Worm (Caenorhabditis elegans): ENCODE measurements around the gene Y97E10AL.1.
A peak's percentile ranks its signal among the peaks of the same experiment; 100 is the strongest.

Y97E10AL.1 gene

DNA sequence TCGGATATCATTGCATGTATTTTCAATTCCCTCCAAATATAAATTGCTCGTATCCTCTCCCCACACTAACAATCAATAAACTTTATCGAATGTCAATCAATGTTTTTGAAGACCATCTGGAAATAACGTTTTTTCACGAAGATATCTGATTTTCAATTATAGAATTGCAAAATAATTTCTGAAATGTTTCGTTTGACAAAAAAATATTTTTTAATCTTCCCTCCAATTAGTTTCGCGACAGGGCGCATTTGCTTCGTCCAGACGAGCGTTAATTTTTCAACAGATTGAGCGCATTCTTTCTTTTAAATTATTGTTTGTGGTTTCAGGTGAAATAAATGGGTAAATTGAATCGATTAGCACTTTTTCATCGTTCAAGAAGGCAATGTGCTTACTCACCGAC is 45.2 kb downstream of the Y97E10AL.1 start, which contains the start of gene vars-1:
vars-1 (plus strand) TSS at position 291 of the 400 bp plus-strand sequence.
- TF ChIP-seq R02D3.7 (tag; optimal IDR thresholded peaks at IDR 0.05), result peak; percentile 28
- no peak for TF ChIP-seq tbx-2 (tag; optimal IDR thresholded peaks at IDR 0.05)
- peak; percentile 57 for TF ChIP-seq nfya-1 (tag; optimal IDR thresholded peaks at IDR 0.05; ENCODE audit: insufficient read depth)
- TF ChIP-seq egl-27 (tag; optimal IDR thresholded peaks at IDR 0.05), result no peak
- peak; percentile 57 for TF ChIP-seq nhr-23 (tag; optimal IDR thresholded peaks at IDR 0.05)
- peak; percentile 67 for TF ChIP-seq lin-15B (tag; optimal IDR thresholded peaks at IDR 0.05)
- TF ChIP-seq elt-2 (tag; optimal IDR thresholded peaks at IDR 0.05), result peak; percentile 13

DNA sequence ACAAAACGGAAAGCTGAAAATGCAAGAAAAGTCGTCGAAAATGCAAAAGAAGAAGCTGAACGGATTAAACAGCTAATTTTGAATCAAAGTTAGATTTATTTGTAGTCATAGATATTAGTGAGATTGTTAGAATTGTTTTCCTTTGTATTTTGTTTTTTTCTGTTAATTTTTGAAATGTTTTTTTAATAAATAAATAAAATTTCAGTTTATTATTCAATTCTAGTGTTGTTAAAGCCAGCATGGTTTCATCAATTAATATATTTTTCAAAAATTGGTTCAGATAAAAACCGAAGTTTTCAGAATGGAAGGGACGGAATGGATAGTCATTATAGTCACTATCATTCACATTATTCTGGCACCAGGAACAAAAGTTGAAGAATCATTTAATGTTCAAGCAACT is 48.9 kb downstream of the Y97E10AL.1 start, which contains the start of gene algn-12:
algn-12 (plus strand) TSS at position 301 of the 400 bp plus-strand sequence.
- TF ChIP-seq nhr-12 (tag; optimal IDR thresholded peaks at IDR 0.05) (no peak), snpc-4 (tag; optimal IDR thresholded peaks at IDR 0.05) (no peak), elt-3 (tag; optimal IDR thresholded peaks at IDR 0.05) (no peak), zag-1 (tag; optimal IDR thresholded peaks at IDR 0.05) (no peak), nhr-25 (tag; optimal IDR thresholded peaks at IDR 0.05) (no peak), egl-5 (tag; optimal IDR thresholded peaks at IDR 0.05) (no peak), ZK546.5 (tag; optimal IDR thresholded peaks at IDR 0.05) (no peak), ztf-11 (tag; optimal IDR thresholded peaks at IDR 0.05) (no peak), fkh-10 (GFP tag; optimal IDR thresholded peaks at IDR 0.05) (no peak), fos-1 (tag; optimal IDR thresholded peaks at IDR 0.05) (no peak), jun-1 (tag; optimal IDR thresholded peaks at IDR 0.05) (no peak), nhr-67 (tag; optimal IDR thresholded peaks at IDR 0.05) (no peak), aly-2 (tag; optimal IDR thresholded peaks at IDR 0.05) (no peak), elt-2 (tag; optimal IDR thresholded peaks at IDR 0.05) (no peak), nhr-77 (tag; optimal IDR thresholded peaks at IDR 0.05) (no peak), R02D3.7 (tag; optimal IDR thresholded peaks at IDR 0.05) (no peak), nhr-76 (tag; optimal IDR thresholded peaks at IDR 0.05) (no peak), ceh-16 (tag; optimal IDR thresholded peaks at IDR 0.05) (no peak)

DNA sequence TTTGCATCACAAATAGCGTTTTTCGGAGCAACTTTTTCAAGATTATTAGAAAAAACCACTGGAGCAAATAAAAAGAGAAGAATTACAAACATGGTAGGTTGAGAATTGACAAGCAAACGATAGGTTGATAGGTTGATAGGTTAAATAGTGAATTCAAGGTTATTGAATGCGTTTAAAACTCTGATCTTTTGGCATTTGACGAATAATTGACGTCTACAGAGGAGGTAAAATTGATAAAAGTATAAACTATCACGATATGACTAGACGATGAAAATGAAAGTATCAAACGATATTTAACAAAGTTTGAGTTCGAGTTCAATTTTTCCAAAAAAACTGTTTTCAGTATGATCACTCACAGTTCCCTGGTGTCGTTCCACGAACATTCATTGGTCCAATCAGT is 50.0 kb downstream of the Y97E10AL.1 start, which contains the start of gene ZC513.14:
ZC513.14 (minus strand) TSS at position 101 of the 400 bp plus-strand sequence.
- TF ChIP-seq egl-27 (tag; optimal IDR thresholded peaks at IDR 0.05) (no peak), R02D3.7 (tag; optimal IDR thresholded peaks at IDR 0.05) (no peak), nhr-28 (tag; optimal IDR thresholded peaks at IDR 0.05) (no peak), egl-5 (tag; optimal IDR thresholded peaks at IDR 0.05) (no peak)

All from whole organism, L3 larva.